Fruit fly (Drosophila melanogaster): ENCODE measurements around the gene bin.

Gene bin

DNA sequence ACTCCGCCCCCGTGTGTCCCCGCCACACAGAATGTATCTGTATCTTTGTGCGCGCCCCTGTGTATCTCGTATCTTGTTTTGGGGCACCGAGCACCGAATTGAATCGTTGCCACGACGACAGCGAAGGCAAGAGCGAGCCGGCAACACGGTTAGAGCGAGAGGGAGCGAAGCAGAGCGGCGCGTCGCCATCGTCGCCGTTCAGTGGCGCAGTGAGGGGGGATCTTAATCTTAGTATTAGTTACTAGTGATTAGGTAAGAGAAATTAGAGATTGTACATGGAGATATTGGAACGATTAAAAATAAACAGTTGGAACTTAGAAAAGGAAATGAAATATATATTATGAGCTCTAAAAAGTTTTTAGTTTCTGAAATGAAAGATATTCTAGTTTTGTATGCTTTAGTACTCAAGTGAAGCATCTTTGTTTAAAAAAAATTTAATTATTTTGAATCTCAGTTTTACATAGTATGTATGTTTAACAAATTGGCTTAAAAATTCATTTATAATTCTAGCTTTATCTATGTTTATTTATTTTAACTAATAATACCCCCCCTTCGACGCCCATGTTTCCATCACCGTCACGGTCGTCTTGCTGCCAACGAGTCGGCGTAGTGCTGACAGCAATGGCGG is 1.4 kb upstream of the bin start:
- TF ChIP-seq CG12605 (GFP tag; IDR thresholded peaks at IDR 0.05) (no peak), Snoo (tag; optimal IDR thresholded peaks at IDR 0.05) (peak; percentile 76), CG32121 (GFP tag; IDR thresholded peaks at IDR 0.05) (peak; percentile 78), Ets98B (GFP tag; IDR thresholded peaks at IDR 0.05) (peak; percentile 57), CG34367 (tag; optimal IDR thresholded peaks at IDR 0.05) (peak; percentile 30), rn (GFP tag; IDR thresholded peaks at IDR 0.05) (0 out of 2 replicates have a peak, but pooled peaks have one; percentile 19), CG15710 (tag; optimal IDR thresholded peaks at IDR 0.05) (peak; percentile 76), gl (tag; optimal IDR thresholded peaks at IDR 0.05) (peak; percentile 13), Pif1B (GFP tag; optimal IDR thresholded peaks at IDR 0.05) (peak; percentile 51), Pif1A (GFP tag; optimal IDR thresholded peaks at IDR 0.05) (peak; percentile 43), CG17806 (tag; optimal IDR thresholded peaks at IDR 0.05) (peak; percentile 67), D1 (tag; optimal IDR thresholded peaks at IDR 0.05) (peak; percentile 53), CG14655 (GFP tag; optimal IDR thresholded peaks at IDR 0.05) (peak; percentile 92), CG9948 (tag; optimal IDR thresholded peaks at IDR 0.05) (peak; percentile 76), CG4496 (GFP tag; IDR thresholded peaks at IDR 0.05) (0 out of 3 replicates have a peak, but pooled peaks have one; percentile 28), CG8301 (tag; optimal IDR thresholded peaks at IDR 0.05) (peak; percentile 81), EcR (GFP tag; optimal IDR thresholded peaks at IDR 0.05) (no peak), fd96Ca (GFP tag; IDR thresholded peaks at IDR 0.05) (peak; percentile 63; the same call in 1 of the 3 replicates), CG10348 (GFP tag; IDR thresholded peaks at IDR 0.05) (0 out of 2 replicates have a peak, but pooled peaks have one; percentile 6), CG8159 (tag; optimal IDR thresholded peaks at IDR 0.05) (peak; percentile 91), CG13204 (GFP tag; optimal IDR thresholded peaks at IDR 0.05) (peak; percentile 63)

DNA sequence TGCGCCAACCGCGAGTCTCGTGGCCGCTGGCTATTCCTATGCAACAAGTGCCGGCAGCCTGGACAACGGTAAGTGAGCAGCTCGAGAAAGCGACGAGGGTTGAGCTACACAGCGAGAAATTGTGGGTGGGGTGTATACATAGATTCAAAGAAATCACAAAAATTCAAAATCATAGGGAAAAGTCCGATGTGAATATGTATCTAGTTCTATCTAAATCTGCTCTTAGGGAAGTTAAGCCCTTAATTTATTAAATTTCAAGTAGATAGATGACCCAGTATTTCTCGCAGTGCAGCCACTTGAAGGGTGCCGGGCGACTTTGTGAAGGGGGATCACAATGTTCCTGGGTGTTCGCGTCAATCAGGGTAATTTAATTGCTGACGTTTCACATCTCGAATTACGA is 2.9 kb downstream of the bin start:
- TF ChIP-seq CG34367 (tag; optimal IDR thresholded peaks at IDR 0.05) (no peak), Pif1A (GFP tag; optimal IDR thresholded peaks at IDR 0.05) (no peak), CG14655 (GFP tag; optimal IDR thresholded peaks at IDR 0.05) (no peak), rn (GFP tag; IDR thresholded peaks at IDR 0.05) (no peak), CG10348 (GFP tag; IDR thresholded peaks at IDR 0.05) (no peak), Snoo (tag; optimal IDR thresholded peaks at IDR 0.05) (no peak), CG15710 (tag; optimal IDR thresholded peaks at IDR 0.05) (no peak), CG17806 (tag; optimal IDR thresholded peaks at IDR 0.05) (no peak), fd96Ca (GFP tag; IDR thresholded peaks at IDR 0.05) (no peak), CG12605 (GFP tag; IDR thresholded peaks at IDR 0.05) (no peak), CG4496 (GFP tag; IDR thresholded peaks at IDR 0.05) (no peak)

DNA sequence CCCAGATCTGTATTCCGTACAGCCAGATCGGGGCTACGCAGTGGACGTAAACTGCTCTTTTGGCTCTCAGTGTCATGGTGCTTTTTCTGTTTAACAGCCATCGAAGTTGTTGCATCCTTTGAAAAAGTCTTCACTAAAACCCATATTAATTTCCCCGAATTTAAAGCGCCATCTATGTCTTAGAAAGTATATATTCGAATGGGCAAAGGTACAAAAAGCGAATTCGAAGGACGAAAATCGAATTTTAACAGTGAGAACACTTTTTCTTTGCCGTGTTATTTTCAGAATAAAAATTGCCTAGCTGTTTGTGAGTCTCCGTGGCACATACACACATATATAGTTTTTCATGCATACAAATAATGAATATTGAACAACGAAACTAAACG is 4.9 kb downstream of the bin start:
- TF ChIP-seq rn (GFP tag; IDR thresholded peaks at IDR 0.05): no peak
- no peak for TF ChIP-seq CG14655 (GFP tag; optimal IDR thresholded peaks at IDR 0.05)
- no peak for TF ChIP-seq Pif1B (GFP tag; optimal IDR thresholded peaks at IDR 0.05)
- TF ChIP-seq CG8301 (tag; optimal IDR thresholded peaks at IDR 0.05): no peak
- no peak for TF ChIP-seq fd96Ca (GFP tag; IDR thresholded peaks at IDR 0.05)
- no peak for TF ChIP-seq Snoo (tag; optimal IDR thresholded peaks at IDR 0.05)

DNA sequence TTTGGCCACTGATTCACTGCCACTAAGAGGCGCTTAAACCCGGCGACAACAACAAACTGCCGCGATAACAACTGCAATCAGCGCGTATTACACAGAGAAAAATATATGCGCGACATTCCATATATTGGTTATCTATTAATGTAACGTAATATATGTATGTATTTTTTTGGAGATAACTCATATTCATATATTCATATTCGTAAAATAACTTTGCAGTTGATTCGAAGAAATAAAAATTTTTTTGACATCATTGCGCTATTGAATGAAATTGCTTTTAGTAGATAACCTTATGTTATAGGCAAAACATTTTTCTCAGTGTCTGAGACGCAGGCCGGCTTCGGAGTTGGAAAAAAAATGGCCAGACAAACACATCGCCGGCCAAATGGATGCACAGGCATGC is 6.5 kb downstream of the bin start:
- peak; percentile 20 for TF ChIP-seq CG17806 (tag; optimal IDR thresholded peaks at IDR 0.05)
- peak; percentile 74 for TF ChIP-seq CG32121 (GFP tag; IDR thresholded peaks at IDR 0.05)
- TF ChIP-seq D1 (tag; optimal IDR thresholded peaks at IDR 0.05): no peak
- TF ChIP-seq Ets98B (GFP tag; IDR thresholded peaks at IDR 0.05): peak; percentile 47; the same call in 1 of the 2 replicates
- peak; percentile 3 for TF ChIP-seq Snoo (tag; optimal IDR thresholded peaks at IDR 0.05)
- TF ChIP-seq CG8159 (tag; optimal IDR thresholded peaks at IDR 0.05): peak; percentile 56
- peak; percentile 29 for TF ChIP-seq CG9948 (tag; optimal IDR thresholded peaks at IDR 0.05)
- peak; percentile 59 for TF ChIP-seq CG8301 (tag; optimal IDR thresholded peaks at IDR 0.05)
- TF ChIP-seq rn (GFP tag; IDR thresholded peaks at IDR 0.05): no peak
- 0 out of 3 replicates have a peak, but pooled peaks have one; percentile 34 for TF ChIP-seq fd96Ca (GFP tag; IDR thresholded peaks at IDR 0.05)
- TF ChIP-seq CG12605 (GFP tag; IDR thresholded peaks at IDR 0.05): no peak
- peak; percentile 28 for TF ChIP-seq CG15710 (tag; optimal IDR thresholded peaks at IDR 0.05)
- peak; percentile 47 for TF ChIP-seq Pif1A (GFP tag; optimal IDR thresholded peaks at IDR 0.05)
- TF ChIP-seq CG14655 (GFP tag; optimal IDR thresholded peaks at IDR 0.05): peak; percentile 59
- peak; percentile 6 for TF ChIP-seq CG34367 (tag; optimal IDR thresholded peaks at IDR 0.05)
- no peak for TF ChIP-seq Pif1B (GFP tag; optimal IDR thresholded peaks at IDR 0.05)
- no peak for TF ChIP-seq EcR (GFP tag; optimal IDR thresholded peaks at IDR 0.05)
- TF ChIP-seq CG10348 (GFP tag; IDR thresholded peaks at IDR 0.05): no peak
- TF ChIP-seq gl (tag; optimal IDR thresholded peaks at IDR 0.05): no peak
- TF ChIP-seq CG4496 (GFP tag; IDR thresholded peaks at IDR 0.05): peak; percentile 59; the same call in 1 of the 3 replicates
- TF ChIP-seq CG13204 (GFP tag; optimal IDR thresholded peaks at IDR 0.05): no peak

DNA sequence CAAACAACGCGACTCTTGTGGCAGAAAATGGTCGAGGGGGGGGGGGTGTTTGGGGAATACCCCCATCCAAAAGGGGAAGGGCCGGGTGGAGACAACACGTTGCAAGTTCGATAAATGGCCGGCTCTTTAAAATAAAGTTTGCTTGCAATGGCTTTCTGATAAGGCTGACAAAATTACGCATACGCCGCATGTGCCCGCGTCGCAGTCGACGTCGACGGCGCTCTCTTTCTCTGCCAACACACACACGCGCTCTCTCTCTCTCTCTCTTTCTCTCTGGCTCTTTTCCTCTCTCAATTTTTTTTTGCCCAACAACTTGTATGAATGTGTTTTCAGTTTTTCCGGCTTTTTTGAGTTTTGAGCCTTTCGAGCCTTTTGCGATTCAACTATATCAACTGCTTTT is 7.0 kb downstream of the bin start:
- no peak for TF ChIP-seq rn (GFP tag; IDR thresholded peaks at IDR 0.05)
- TF ChIP-seq CG13204 (GFP tag; optimal IDR thresholded peaks at IDR 0.05): no peak
- no peak for TF ChIP-seq CG32121 (GFP tag; IDR thresholded peaks at IDR 0.05)
- TF ChIP-seq CG12605 (GFP tag; IDR thresholded peaks at IDR 0.05): peak; percentile 68; the same call in 1 of the 2 replicates

DNA sequence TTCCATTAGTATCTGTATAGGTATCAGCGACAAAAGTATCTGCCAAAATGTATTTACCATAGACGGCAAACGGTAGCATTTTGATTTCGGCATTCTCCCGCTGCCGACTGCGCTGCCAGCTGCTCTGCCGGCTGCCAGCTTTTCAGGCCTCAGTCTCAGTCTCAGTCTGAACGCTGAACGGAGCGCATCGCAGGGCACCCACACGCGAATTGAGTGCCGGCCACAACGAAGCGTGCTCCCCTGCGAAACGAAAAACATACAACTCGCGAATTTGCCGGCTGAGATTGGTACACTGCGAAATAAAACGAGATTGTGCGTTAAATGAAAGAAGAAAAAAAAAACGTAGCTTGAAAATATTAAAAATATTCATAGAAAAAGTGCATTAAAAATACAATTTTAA is 8.3 kb downstream of the bin start, which contains the start of gene Mp:
TSS of gene Mp (plus strand) at position 152 of the 400 bp plus-strand sequence.
- no peak for TF ChIP-seq CG8159 (tag; optimal IDR thresholded peaks at IDR 0.05)
- TF ChIP-seq Pif1B (GFP tag; optimal IDR thresholded peaks at IDR 0.05): no peak
- TF ChIP-seq CG10348 (GFP tag; IDR thresholded peaks at IDR 0.05): no peak
- no peak for TF ChIP-seq CG14655 (GFP tag; optimal IDR thresholded peaks at IDR 0.05)
- no peak for TF ChIP-seq rn (GFP tag; IDR thresholded peaks at IDR 0.05)
- TF ChIP-seq Ets98B (GFP tag; IDR thresholded peaks at IDR 0.05): 0 out of 2 replicates have a peak, but pooled peaks have one; percentile 15
- peak; percentile 16; the same call in 1 of the 2 replicates for TF ChIP-seq CG32121 (GFP tag; IDR thresholded peaks at IDR 0.05)
- no peak for TF ChIP-seq EcR (GFP tag; optimal IDR thresholded peaks at IDR 0.05)
- peak; percentile 33; the same call in 1 of the 2 replicates for TF ChIP-seq CG12605 (GFP tag; IDR thresholded peaks at IDR 0.05)
- TF ChIP-seq CG8301 (tag; optimal IDR thresholded peaks at IDR 0.05): no peak

Data from whole organism, pupa.